Worm (Caenorhabditis elegans): ENCODE measurements around the gene slcf-1.
A peak's percentile ranks its signal among the peaks of the same experiment; 100 is the strongest.

Gene slcf-1

ce11 chrX:10542313-10543048 is 13.4 kb downstream of the slcf-1 start, which contains the start of the genes F59F5.3 and F59F5.4:
F59F5.3 (minus strand) TSS chrX:10542413.
F59F5.4 (plus strand) TSS chrX:10542998.
- TF ChIP-seq ceh-43 (GFP tag; optimal IDR thresholded peaks at IDR 0.05) = no peak
- TF ChIP-seq zip-8 (tag; optimal IDR thresholded peaks at IDR 0.05) = no peak
- TF ChIP-seq unc-62 (GFP tag; optimal IDR thresholded peaks at IDR 0.05) = no peak
- no peak for TF ChIP-seq hlh-1 (tag; optimal IDR thresholded peaks at IDR 0.05)
- TF ChIP-seq sptf-1 (tag; optimal IDR thresholded peaks at IDR 0.05) = no peak
- no peak for TF ChIP-seq ztf-11 (tag; optimal IDR thresholded peaks at IDR 0.05)
- no peak for TF ChIP-seq nhr-28 (tag; optimal IDR thresholded peaks at IDR 0.05)
- TF ChIP-seq sem-2 (GFP tag; optimal IDR thresholded peaks at IDR 0.05) = no peak
- TF ChIP-seq drap-1 (GFP tag; optimal IDR thresholded peaks at IDR 0.05) = no peak
- TF ChIP-seq snpc-4 (tag; optimal IDR thresholded peaks at IDR 0.05) = no peak

ce11 chrX:10545716-10546115 is 16.6 kb downstream of the slcf-1 start, which contains the start of gene F59F5.5:
F59F5.5 (plus strand) TSS chrX:10546016.
- TF ChIP-seq blmp-1 (tag; optimal IDR thresholded peaks at IDR 0.05) = no peak
- no peak for TF ChIP-seq zip-8 (tag; optimal IDR thresholded peaks at IDR 0.05)
- TF ChIP-seq sptf-1 (tag; optimal IDR thresholded peaks at IDR 0.05) = no peak
- TF ChIP-seq snpc-4 (tag; optimal IDR thresholded peaks at IDR 0.05) = no peak
- no peak for TF ChIP-seq ceh-43 (GFP tag; optimal IDR thresholded peaks at IDR 0.05)
- TF ChIP-seq nhr-237 (tag; optimal IDR thresholded peaks at IDR 0.05) = no peak
- no peak for TF ChIP-seq unc-120 (tag; optimal IDR thresholded peaks at IDR 0.05; ENCODE audit: poor library complexity, severe bottlenecking)
- TF ChIP-seq sem-2 (GFP tag; optimal IDR thresholded peaks at IDR 0.05) = no peak
- no peak for TF ChIP-seq elt-3 (tag; optimal IDR thresholded peaks at IDR 0.05)
- no peak for TF ChIP-seq nhr-76 (tag; optimal IDR thresholded peaks at IDR 0.05)
- TF ChIP-seq nhr-2 (tag; optimal IDR thresholded peaks at IDR 0.05) = no peak
- no peak for TF ChIP-seq flh-1 (GFP tag; optimal IDR thresholded peaks at IDR 0.05)
- TF ChIP-seq lin-13 (tag; optimal IDR thresholded peaks at IDR 0.05) = no peak
- TF ChIP-seq nhr-12 (tag; optimal IDR thresholded peaks at IDR 0.05) = no peak
- no peak for TF ChIP-seq mep-1 (tag; optimal IDR thresholded peaks at IDR 0.05)
- TF ChIP-seq ceh-83 (GFP tag; optimal IDR thresholded peaks at IDR 0.05) = no peak
- no peak for TF ChIP-seq pha-4 (tag; optimal IDR thresholded peaks at IDR 0.05)

DNA sequence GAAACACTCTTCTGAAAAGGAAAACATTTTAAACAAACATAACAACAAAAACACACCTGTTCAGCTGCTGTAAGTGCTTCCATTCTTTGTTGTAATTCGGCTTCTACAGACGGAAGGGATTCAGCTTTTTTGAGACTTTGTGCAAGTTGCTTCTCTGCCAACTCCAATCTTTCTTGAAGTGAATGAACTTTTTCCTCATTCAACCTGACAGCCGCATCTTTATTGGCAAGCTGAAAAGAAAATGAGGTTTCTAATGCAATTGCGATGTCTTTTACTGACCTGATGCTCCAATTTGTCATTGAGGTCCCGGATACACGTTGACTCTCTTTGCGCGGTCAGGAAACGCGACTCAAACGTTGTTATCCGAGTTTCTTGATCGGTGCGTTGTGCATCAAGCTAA is 24.0 kb downstream of the slcf-1 start:
- TF ChIP-seq ces-1 (GFP tag; optimal IDR thresholded peaks at IDR 0.05) (peak; percentile 6), M03D4.4 (tag; optimal IDR thresholded peaks at IDR 0.05) (no peak)

- peak; percentile 81 for TF ChIP-seq cnd-1 (tag; optimal IDR thresholded peaks at IDR 0.05)
- TF ChIP-seq nhr-28 (tag; optimal IDR thresholded peaks at IDR 0.05) = no peak
- TF ChIP-seq ceh-83 (GFP tag; optimal IDR thresholded peaks at IDR 0.05) = no peak
- peak; percentile 68 for TF ChIP-seq unc-62 (GFP tag; optimal IDR thresholded peaks at IDR 0.05)
- TF ChIP-seq ceh-43 (GFP tag; optimal IDR thresholded peaks at IDR 0.05) = no peak
- TF ChIP-seq pha-4 (tag; optimal IDR thresholded peaks at IDR 0.05) = peak; percentile 46
- peak; percentile 37 for TF ChIP-seq ceh-39 (tag; optimal IDR thresholded peaks at IDR 0.05)
- peak; percentile 64 for TF ChIP-seq ztf-11 (tag; optimal IDR thresholded peaks at IDR 0.05)
- peak; percentile 89 for TF ChIP-seq mls-2 (tag; optimal IDR thresholded peaks at IDR 0.05)
- no peak for TF ChIP-seq blmp-1 (tag; optimal IDR thresholded peaks at IDR 0.05)
- TF ChIP-seq hlh-1 (tag; optimal IDR thresholded peaks at IDR 0.05) = peak; percentile 54
- peak; percentile 62 for TF ChIP-seq M03D4.4 (tag; optimal IDR thresholded peaks at IDR 0.05)
- no peak for TF ChIP-seq bed-3 (GFP tag; optimal IDR thresholded peaks at IDR 0.05)
- no peak for TF ChIP-seq snpc-4 (tag; optimal IDR thresholded peaks at IDR 0.05)
- no peak for TF ChIP-seq nhr-237 (tag; optimal IDR thresholded peaks at IDR 0.05)
- no peak for TF ChIP-seq zip-8 (tag; optimal IDR thresholded peaks at IDR 0.05)
- no peak for TF ChIP-seq nhr-76 (tag; optimal IDR thresholded peaks at IDR 0.05)
- TF ChIP-seq elt-1 (tag; optimal IDR thresholded peaks at IDR 0.05; ENCODE audit: borderline replicate concordance, insufficient read depth) = no peak
- peak; percentile 56 for TF ChIP-seq ces-1 (GFP tag; optimal IDR thresholded peaks at IDR 0.05)
- peak; percentile 39 for TF ChIP-seq sem-2 (GFP tag; optimal IDR thresholded peaks at IDR 0.05)
- peak; percentile 85 for TF ChIP-seq ham-2 (GFP tag; optimal IDR thresholded peaks at IDR 0.05)
- TF ChIP-seq elt-3 (tag; optimal IDR thresholded peaks at IDR 0.05) = no peak
- no peak for TF ChIP-seq mab-5 (tag; optimal IDR thresholded peaks at IDR 0.05)
- TF ChIP-seq unc-39 (tag; optimal IDR thresholded peaks at IDR 0.05) = peak; percentile 2
- TF ChIP-seq tbx-8 (GFP tag; optimal IDR thresholded peaks at IDR 0.05) = peak; percentile 9
- TF ChIP-seq mep-1 (tag; optimal IDR thresholded peaks at IDR 0.05) = peak; percentile 79
- peak; percentile 28 for TF ChIP-seq lin-13 (tag; optimal IDR thresholded peaks at IDR 0.05)
- peak; percentile 99 for TF ChIP-seq nhr-2 (tag; optimal IDR thresholded peaks at IDR 0.05)
- no peak for TF ChIP-seq flh-1 (GFP tag; optimal IDR thresholded peaks at IDR 0.05)
- peak; percentile 82 for TF ChIP-seq drap-1 (GFP tag; optimal IDR thresholded peaks at IDR 0.05)
- TF ChIP-seq unc-120 (tag; optimal IDR thresholded peaks at IDR 0.05; ENCODE audit: poor library complexity, severe bottlenecking) = peak; percentile 93
- peak; percentile 15 for TF ChIP-seq lsy-2 (tag; optimal IDR thresholded peaks at IDR 0.05)
- no peak for TF ChIP-seq nhr-12 (tag; optimal IDR thresholded peaks at IDR 0.05)
- TF ChIP-seq sptf-1 (tag; optimal IDR thresholded peaks at IDR 0.05) = peak; percentile 83
- TF ChIP-seq lin-32 (GFP tag; optimal IDR thresholded peaks at IDR 0.05) = no peak
These were observed 26.3 kb downstream of the slcf-1 start, which contains the start of gene syd-2 for ce11 chrX:10555189-10555964. syd-2 (minus strand) TSS chrX:10555239.
